Fruit fly (Drosophila melanogaster): Measurements from ENCODE around the gene Acp62F.

The Acp62F gene

DNA sequence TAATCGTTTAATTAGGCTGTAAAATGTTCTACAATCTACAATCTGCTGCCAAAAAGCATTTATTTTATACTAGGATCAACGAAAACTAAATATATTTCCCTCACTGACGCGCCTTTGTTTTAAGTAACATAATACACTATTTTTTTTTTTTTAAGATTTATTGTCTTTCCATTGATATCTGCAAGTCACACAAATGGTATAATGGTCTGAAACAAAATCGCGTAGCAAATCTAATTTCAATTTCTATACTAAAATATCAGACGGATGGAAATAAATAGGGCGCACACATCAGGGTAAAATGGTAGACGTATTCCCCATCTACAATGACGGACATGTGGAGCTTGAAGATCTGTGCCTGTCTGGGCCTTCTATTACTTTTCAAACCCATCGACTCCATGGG, at the start of gene Acp62F:
Gene Acp62F (plus strand): TSS at position 301 of the 400 bp plus-strand sequence.
- TF ChIP-seq CG33017 (tag; optimal IDR thresholded peaks at IDR 0.05) (no peak), cic (GFP tag; optimal IDR thresholded peaks at IDR 0.05) (no peak), CG7101 (tag; optimal IDR thresholded peaks at IDR 0.05) (no peak), Hr96 (GFP tag; optimal IDR thresholded peaks at IDR 0.05) (no peak), Clk (GFP tag; optimal IDR thresholded peaks at IDR 0.05) (no peak), CG11617 (GFP tag; optimal IDR thresholded peaks at IDR 0.05) (no peak), CG7045 (GFP tag; optimal IDR thresholded peaks at IDR 0.05) (no peak), CG1620 (GFP tag; optimal IDR thresholded peaks at IDR 0.05) (no peak), kay (GFP tag; ENCODE audit: borderline replicate concordance) (no peak), cnc (optimal IDR thresholded peaks at IDR 0.05) (no peak), CG12768 (GFP tag; optimal IDR thresholded peaks at IDR 0.05) (no peak), toe (GFP tag; optimal IDR thresholded peaks at IDR 0.05) (no peak), Crg-1 (GFP tag; optimal IDR thresholded peaks at IDR 0.05) (no peak), tj (GFP tag; optimal IDR thresholded peaks at IDR 0.05) (no peak), CG14711 (tag; optimal IDR thresholded peaks at IDR 0.05) (no peak), Mnt (GFP tag; optimal IDR thresholded peaks at IDR 0.05) (no peak), ovo (GFP tag; optimal IDR thresholded peaks at IDR 0.05) (no peak)

DNA sequence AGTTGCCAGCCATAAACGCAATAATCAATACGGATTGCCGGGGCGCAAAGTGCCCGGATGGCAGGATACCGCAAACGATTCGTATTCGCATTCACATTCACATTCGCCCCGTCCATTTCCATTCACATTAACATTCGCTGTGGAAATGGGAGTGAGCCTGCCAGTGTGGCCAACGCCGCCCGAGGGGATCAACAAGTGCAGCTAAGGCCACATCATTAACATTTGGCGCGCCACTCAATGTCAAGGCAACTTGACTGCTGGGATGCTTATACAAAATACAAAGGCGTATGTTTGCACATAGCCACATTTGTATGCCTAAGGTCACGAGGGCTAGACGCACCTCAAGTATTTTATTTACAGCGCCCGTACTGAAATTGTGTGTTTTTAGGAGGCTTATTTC, 37.1 kb upstream of the Acp62F start:
- TF ChIP-seq Clk (GFP tag; optimal IDR thresholded peaks at IDR 0.05) (no peak), pad (GFP tag; optimal IDR thresholded peaks at IDR 0.05) (no peak), Hr96 (GFP tag; optimal IDR thresholded peaks at IDR 0.05) (no peak), tj (GFP tag; optimal IDR thresholded peaks at IDR 0.05) (no peak), CG14711 (tag; optimal IDR thresholded peaks at IDR 0.05) (no peak)

DNA sequence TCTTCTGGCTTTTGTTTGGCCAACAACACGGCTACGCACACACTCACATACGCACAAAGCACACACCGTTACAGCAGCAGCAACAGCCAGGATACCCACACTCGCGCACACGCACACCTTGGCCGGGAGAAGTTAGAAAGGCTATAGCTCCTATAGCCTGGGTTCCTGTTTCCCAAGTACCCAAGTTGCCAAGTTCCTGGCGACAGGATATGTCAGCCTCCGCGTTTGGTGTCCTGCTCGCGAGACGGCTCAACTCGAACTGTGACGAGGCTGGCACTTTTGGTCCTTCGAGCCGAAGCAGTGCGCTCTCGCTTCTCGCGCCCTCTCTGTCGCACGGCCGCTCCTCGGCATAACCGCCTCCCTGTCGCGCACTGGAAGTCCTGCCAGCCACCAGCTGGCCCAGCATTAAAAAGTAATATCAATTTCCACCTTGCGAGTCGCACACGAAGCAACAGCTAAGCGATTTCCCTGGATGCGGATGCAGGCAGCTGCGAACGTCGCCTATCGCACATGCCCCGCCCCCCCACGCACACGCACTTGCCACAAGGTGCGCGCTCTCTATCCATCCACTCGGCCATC, 28.0 kb upstream of the Acp62F start, which contains the start of gene Fife:
Gene Fife (minus strand): TSS at position 229 of the 579 bp plus-strand sequence.
- TF ChIP-seq CG11617 (GFP tag; optimal IDR thresholded peaks at IDR 0.05) (no peak), bab1 (GFP tag; optimal IDR thresholded peaks at IDR 0.05) (no peak), CG7101 (tag; optimal IDR thresholded peaks at IDR 0.05) (no peak), CG7045 (GFP tag; optimal IDR thresholded peaks at IDR 0.05) (no peak), CG1620 (GFP tag; optimal IDR thresholded peaks at IDR 0.05) (no peak), Clk (GFP tag; optimal IDR thresholded peaks at IDR 0.05) (no peak), pad (GFP tag; optimal IDR thresholded peaks at IDR 0.05) (no peak), ovo (GFP tag; optimal IDR thresholded peaks at IDR 0.05) (no peak), tj (GFP tag; optimal IDR thresholded peaks at IDR 0.05) (no peak), CG33017 (tag; optimal IDR thresholded peaks at IDR 0.05) (no peak), Crg-1 (GFP tag; optimal IDR thresholded peaks at IDR 0.05) (no peak), cic (GFP tag; optimal IDR thresholded peaks at IDR 0.05) (no peak), kay (GFP tag; ENCODE audit: borderline replicate concordance) (no peak), toe (GFP tag; optimal IDR thresholded peaks at IDR 0.05) (no peak), CG14711 (tag; optimal IDR thresholded peaks at IDR 0.05) (no peak), Mnt (GFP tag; optimal IDR thresholded peaks at IDR 0.05) (no peak), Hr96 (GFP tag; optimal IDR thresholded peaks at IDR 0.05) (no peak)

DNA sequence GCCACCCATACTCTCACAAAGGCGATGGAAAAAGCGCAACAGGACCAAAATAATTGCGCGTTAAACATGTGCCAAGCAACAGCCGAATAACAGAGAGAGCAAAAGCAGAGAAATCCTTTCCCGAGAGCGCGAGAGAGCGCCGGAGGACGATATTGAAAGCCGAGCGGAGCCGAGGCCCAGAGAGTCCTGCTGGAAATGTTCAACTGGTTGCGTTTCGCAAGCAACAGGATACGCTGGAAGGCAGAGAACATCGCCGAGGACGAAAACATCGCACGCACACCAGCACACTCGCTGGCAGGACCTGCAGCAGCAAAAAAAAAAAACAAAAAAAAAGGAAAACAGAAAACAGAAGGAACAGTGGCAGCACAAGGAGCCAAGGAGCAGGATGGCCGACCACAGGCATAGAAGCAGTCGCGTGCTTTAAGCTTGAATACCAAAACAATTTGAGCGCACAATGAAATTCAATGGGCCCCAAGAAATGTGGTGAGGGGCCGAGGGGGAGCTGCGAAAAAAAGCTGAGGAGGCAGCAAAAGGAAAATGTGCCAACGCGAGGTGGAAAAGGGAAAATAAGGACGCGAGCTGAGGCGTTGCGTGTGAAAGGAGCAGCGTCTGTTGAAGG, 26.8 kb upstream of the Acp62F start:
- TF ChIP-seq Clk (GFP tag; optimal IDR thresholded peaks at IDR 0.05) (no peak), kay (GFP tag; ENCODE audit: borderline replicate concordance) (no peak), Hr96 (GFP tag; optimal IDR thresholded peaks at IDR 0.05) (no peak), Mnt (GFP tag; optimal IDR thresholded peaks at IDR 0.05) (no peak), CG7101 (tag; optimal IDR thresholded peaks at IDR 0.05) (no peak), cic (GFP tag; optimal IDR thresholded peaks at IDR 0.05) (no peak), CG14711 (tag; optimal IDR thresholded peaks at IDR 0.05) (no peak)

DNA sequence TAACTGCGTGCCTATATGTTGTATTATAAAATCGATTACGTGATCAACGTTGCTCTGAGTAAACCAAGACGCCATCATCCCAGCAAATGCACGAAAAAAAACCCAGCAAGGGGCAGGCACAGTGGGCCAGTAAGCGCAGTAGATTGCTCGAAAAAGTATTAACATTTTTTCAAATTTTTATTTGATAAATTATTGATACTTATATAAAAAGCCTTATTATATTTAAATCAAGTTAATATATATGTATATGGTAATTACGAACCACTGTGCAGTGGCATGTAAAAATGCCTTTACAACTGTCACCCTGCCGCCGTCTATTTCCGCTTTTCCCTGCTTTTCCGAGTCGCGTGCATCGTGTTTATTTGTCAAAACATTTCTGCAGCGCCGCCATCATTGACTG, 12.5 kb upstream of the Acp62F start:
- no peak for TF ChIP-seq toe (GFP tag; optimal IDR thresholded peaks at IDR 0.05)
- no peak for TF ChIP-seq pad (GFP tag; optimal IDR thresholded peaks at IDR 0.05)
- TF ChIP-seq CG5204 (GFP tag; optimal IDR thresholded peaks at IDR 0.05), result no peak
- TF ChIP-seq tj (GFP tag; optimal IDR thresholded peaks at IDR 0.05), result no peak
- no peak for TF ChIP-seq CG1620 (GFP tag; optimal IDR thresholded peaks at IDR 0.05)
- no peak for TF ChIP-seq CG33017 (tag; optimal IDR thresholded peaks at IDR 0.05)
- no peak for TF ChIP-seq CG14711 (tag; optimal IDR thresholded peaks at IDR 0.05)
- TF ChIP-seq CG7045 (GFP tag; optimal IDR thresholded peaks at IDR 0.05), result no peak
- TF ChIP-seq ovo (GFP tag; optimal IDR thresholded peaks at IDR 0.05), result no peak
- TF ChIP-seq CG11617 (GFP tag; optimal IDR thresholded peaks at IDR 0.05), result no peak
- TF ChIP-seq CG7101 (tag; optimal IDR thresholded peaks at IDR 0.05), result no peak
- TF ChIP-seq Clk (GFP tag; optimal IDR thresholded peaks at IDR 0.05), result no peak
- TF ChIP-seq Crg-1 (GFP tag; optimal IDR thresholded peaks at IDR 0.05), result no peak
- TF ChIP-seq Hr96 (GFP tag; optimal IDR thresholded peaks at IDR 0.05), result no peak
- no peak for TF ChIP-seq Mnt (GFP tag; optimal IDR thresholded peaks at IDR 0.05)
- TF ChIP-seq cnc (optimal IDR thresholded peaks at IDR 0.05), result no peak
- TF ChIP-seq bab1 (GFP tag; optimal IDR thresholded peaks at IDR 0.05), result no peak
- TF ChIP-seq kay (GFP tag; ENCODE audit: borderline replicate concordance), result no peak
- TF ChIP-seq cic (GFP tag; optimal IDR thresholded peaks at IDR 0.05), result no peak

DNA sequence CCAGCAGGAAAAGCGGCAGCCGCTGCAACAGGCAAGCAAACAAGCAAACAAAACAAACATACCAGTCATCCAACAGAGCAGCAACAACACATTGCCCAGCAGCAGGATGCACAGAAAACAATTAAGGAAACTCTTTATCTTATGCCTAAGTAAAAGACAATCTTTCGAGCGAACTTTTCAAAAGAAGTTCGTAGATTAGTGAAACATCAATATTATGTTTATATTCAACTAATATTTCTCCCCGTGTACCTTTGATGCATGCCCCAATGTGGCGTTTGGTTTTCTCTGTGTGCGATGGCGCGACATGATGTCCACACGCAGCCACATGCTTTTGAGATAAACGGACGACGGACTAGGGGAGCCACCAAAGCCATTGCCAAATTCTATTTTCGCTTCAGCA, 8.6 kb upstream of the Acp62F start:
- TF ChIP-seq tj (GFP tag; optimal IDR thresholded peaks at IDR 0.05) (no peak), Mnt (GFP tag; optimal IDR thresholded peaks at IDR 0.05) (no peak), CG14711 (tag; optimal IDR thresholded peaks at IDR 0.05) (no peak), CG11617 (GFP tag; optimal IDR thresholded peaks at IDR 0.05) (no peak), CG7101 (tag; optimal IDR thresholded peaks at IDR 0.05) (no peak), CG1620 (GFP tag; optimal IDR thresholded peaks at IDR 0.05) (no peak), Crg-1 (GFP tag; optimal IDR thresholded peaks at IDR 0.05) (no peak), Hr96 (GFP tag; optimal IDR thresholded peaks at IDR 0.05) (no peak), CG5204 (GFP tag; optimal IDR thresholded peaks at IDR 0.05) (no peak), pad (GFP tag; optimal IDR thresholded peaks at IDR 0.05) (no peak), bab1 (GFP tag; optimal IDR thresholded peaks at IDR 0.05) (no peak)

Measured in whole organism, adult.